Fruit fly (Drosophila melanogaster) whole organism, prepupa: Measurements from ENCODE around the gene Gr10a.

Experiments
- CG3032 ChIP-seq: fragments of 200-800 bp; optimal IDR thresholded peaks from 2 replicates; lab custom pipeline; 2019; ENCODE audit warnings: missing biosample characterization, mild to moderate bottlenecking, missing genetic modification characterization, moderate library complexity
- CG6276 ChIP-seq: fragments of 200-800 bp; sonication (Bioruptor generic); optimal IDR thresholded peaks from 2 replicates; lab custom pipeline; 2017; ENCODE audit warnings: missing biosample characterization, mild to moderate bottlenecking, missing genetic modification characterization
- esn ChIP-seq: fragments of 200-800 bp; sonication (Bioruptor generic); optimal IDR thresholded peaks from 2 replicates; lab custom pipeline; 2016; ENCODE audit warnings: missing biosample characterization, mild to moderate bottlenecking, missing genetic modification characterization, moderate library complexity

DNA sequence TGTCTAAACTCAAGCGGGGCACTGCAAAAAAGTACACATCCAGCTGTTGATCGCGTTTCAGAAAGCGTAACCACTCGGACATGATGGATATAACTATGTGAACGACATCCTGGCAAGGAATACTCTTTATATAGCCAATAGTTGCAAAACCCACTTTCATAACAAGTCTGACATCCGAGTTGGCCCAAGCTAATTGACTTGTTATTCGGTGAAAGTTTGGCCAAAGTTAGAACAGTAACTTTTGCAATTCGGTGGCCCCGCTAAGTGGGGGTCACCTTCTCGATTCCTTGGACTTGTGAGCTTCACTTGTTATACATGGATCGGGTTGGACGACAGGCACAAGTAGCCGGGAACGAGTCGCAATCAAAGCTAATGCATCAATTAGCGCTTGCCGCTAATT lies at the start of gene Gr10a, which contains the start of gene Or10a:
- TF ChIP-seq CG6276 (GFP tag; lab: Kevin White, UChicago), result no peak
- no peak for TF ChIP-seq CG3032 (tag; lab: Kevin White, UChicago)
- TF ChIP-seq esn (GFP tag; lab: Kevin White, UChicago), result no peak
